Worm (Caenorhabditis elegans): ENCODE measurements around the gene asp-12.

ce11 chrV:8281646-8282045 is 12.6 kb downstream of the asp-12 start:
- TF ChIP-seq nhr-237 (tag; optimal IDR thresholded peaks at IDR 0.05) (no peak), lsy-2 (tag; optimal IDR thresholded peaks at IDR 0.05) (no peak), nhr-76 (tag; optimal IDR thresholded peaks at IDR 0.05) (no peak), nhr-12 (tag; optimal IDR thresholded peaks at IDR 0.05) (no peak), ces-1 (GFP tag; optimal IDR thresholded peaks at IDR 0.05) (no peak), lin-15B (tag; optimal IDR thresholded peaks at IDR 0.05) (no peak), sptf-1 (tag; optimal IDR thresholded peaks at IDR 0.05) (no peak), unc-62 (GFP tag; optimal IDR thresholded peaks at IDR 0.05) (no peak), nhr-77 (tag; optimal IDR thresholded peaks at IDR 0.05) (no peak), zag-1 (tag; optimal IDR thresholded peaks at IDR 0.05) (no peak), egl-27 (tag; optimal IDR thresholded peaks at IDR 0.05) (no peak), ama-1 (optimal IDR thresholded peaks at IDR 0.05) (no peak)
